Fruit fly (Drosophila melanogaster): ENCODE results near the gene CG15482.

The CG15482 gene

DNA sequence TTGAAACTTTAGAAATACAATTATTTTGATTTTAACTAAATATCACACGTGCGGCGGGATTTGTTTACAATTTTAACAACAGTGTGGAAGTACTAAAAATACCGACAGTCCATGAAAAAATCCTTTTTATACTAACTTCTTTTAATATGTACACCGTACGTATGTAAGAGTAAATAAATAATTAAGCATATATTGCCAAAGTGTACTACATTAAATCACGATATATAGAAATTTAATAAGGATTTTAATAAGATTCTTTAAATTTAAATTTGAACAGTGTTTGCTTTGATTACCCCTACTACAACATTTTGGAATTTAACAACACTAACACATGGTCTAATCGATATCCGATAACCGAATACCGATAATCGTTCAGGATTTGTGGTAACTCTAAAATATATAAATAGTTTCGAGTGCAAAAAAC lies 10.6 kb upstream of the CG15482 start, which contains the start of the genes Ski6 and CG16812 (continued):
- no peak for TF ChIP-seq grn (GFP tag; optimal IDR thresholded peaks at IDR 0.05)
- TF ChIP-seq knrl (GFP tag; IDR thresholded peaks at IDR 0.05; ENCODE audit: partially characterized antibody): no peak
- peak; percentile 42; the same call in 1 of the 3 replicates for TF ChIP-seq HLH4C (GFP tag; IDR thresholded peaks at IDR 0.05; ENCODE audit: partially characterized antibody)
- no peak for TF ChIP-seq Kr (GFP tag; optimal IDR thresholded peaks at IDR 0.05)
- peak; percentile 77 for TF ChIP-seq CG12155 (GFP tag; optimal IDR thresholded peaks at IDR 0.05)
- TF ChIP-seq crp (GFP tag; optimal IDR thresholded peaks at IDR 0.05): peak in 1 of 2 experiments; percentile 62
- peak; percentile 29 for TF ChIP-seq Elba2 (GFP tag; optimal IDR thresholded peaks at IDR 0.05)
- peak; percentile 93 for TF ChIP-seq wek (GFP tag; optimal IDR thresholded peaks at IDR 0.05)
- TF ChIP-seq Gug (GFP tag; IDR thresholded peaks at IDR 0.05): no peak
- peak; percentile 87 for TF ChIP-seq CG2712 (tag; optimal IDR thresholded peaks at IDR 0.05)
- peak; percentile 16; the same call in 1 of the 2 replicates for TF ChIP-seq amos (GFP tag; IDR thresholded peaks at IDR 0.05; ENCODE audit: partially characterized antibody)
- no peak for TF ChIP-seq CG17912 (GFP tag; optimal IDR thresholded peaks at IDR 0.05)
- peak; percentile 12 for TF ChIP-seq CG7786 (GFP tag; optimal IDR thresholded peaks at IDR 0.05)
- no peak for TF ChIP-seq ftz-f1 (GFP tag; optimal IDR thresholded peaks at IDR 0.05)
- peak; percentile 42; the same call in 2 of the 3 replicates for TF ChIP-seq CG14050 (GFP tag; IDR thresholded peaks at IDR 0.05)
- TF ChIP-seq Atf3 (GFP tag; optimal IDR thresholded peaks at IDR 0.05): no peak
- TF ChIP-seq CG32767 (GFP tag; IDR thresholded peaks at IDR 0.05): no peak
- TF ChIP-seq CG7839 (tag; optimal IDR thresholded peaks at IDR 0.05): no peak
- no peak for TF ChIP-seq CG8089 (GFP tag; optimal IDR thresholded peaks at IDR 0.05)
- no peak for TF ChIP-seq ap (GFP tag; IDR thresholded peaks at IDR 0.05)
- TF ChIP-seq NK7.1 (GFP tag; optimal IDR thresholded peaks at IDR 0.05): no peak
- no peak for TF ChIP-seq CG30431 (GFP tag; optimal IDR thresholded peaks at IDR 0.05)
- no peak for TF ChIP-seq CG18599 (GFP tag; optimal IDR thresholded peaks at IDR 0.05)
- peak; percentile 58; the same call in 2 of the 3 replicates for TF ChIP-seq tgo (GFP tag; IDR thresholded peaks at IDR 0.05)
- no peak for TF ChIP-seq Hr78 (GFP tag; optimal IDR thresholded peaks at IDR 0.05)
- no peak for TF ChIP-seq Hey (tag; optimal IDR thresholded peaks at IDR 0.05)
- peak; percentile 71; the same call in 2 of the 3 replicates for TF ChIP-seq zfh1 (GFP tag; IDR thresholded peaks at IDR 0.05)
- TF ChIP-seq lov (optimal IDR thresholded peaks at IDR 0.05): no peak
- TF ChIP-seq lov (GFP tag; IDR thresholded peaks at IDR 0.05): no peak
- TF ChIP-seq CG14667 (GFP tag; IDR thresholded peaks at IDR 0.05): no peak; the same call in 1 of the 2 replicates
- no peak for TF ChIP-seq CG9609 (GFP tag; optimal IDR thresholded peaks at IDR 0.05)
- peak; percentile 48 for TF ChIP-seq Meics (GFP tag; optimal IDR thresholded peaks at IDR 0.05)
- TF ChIP-seq sob (GFP tag; IDR thresholded peaks at IDR 0.05): no peak; the same call in 1 of the 2 replicates
- TF ChIP-seq cwo (GFP tag; optimal IDR thresholded peaks at IDR 0.05): no peak
- TF ChIP-seq CG1603 (tag; optimal IDR thresholded peaks at IDR 0.05): peak; percentile 44
- no peak for TF ChIP-seq sima (GFP tag; optimal IDR thresholded peaks at IDR 0.05)

DNA sequence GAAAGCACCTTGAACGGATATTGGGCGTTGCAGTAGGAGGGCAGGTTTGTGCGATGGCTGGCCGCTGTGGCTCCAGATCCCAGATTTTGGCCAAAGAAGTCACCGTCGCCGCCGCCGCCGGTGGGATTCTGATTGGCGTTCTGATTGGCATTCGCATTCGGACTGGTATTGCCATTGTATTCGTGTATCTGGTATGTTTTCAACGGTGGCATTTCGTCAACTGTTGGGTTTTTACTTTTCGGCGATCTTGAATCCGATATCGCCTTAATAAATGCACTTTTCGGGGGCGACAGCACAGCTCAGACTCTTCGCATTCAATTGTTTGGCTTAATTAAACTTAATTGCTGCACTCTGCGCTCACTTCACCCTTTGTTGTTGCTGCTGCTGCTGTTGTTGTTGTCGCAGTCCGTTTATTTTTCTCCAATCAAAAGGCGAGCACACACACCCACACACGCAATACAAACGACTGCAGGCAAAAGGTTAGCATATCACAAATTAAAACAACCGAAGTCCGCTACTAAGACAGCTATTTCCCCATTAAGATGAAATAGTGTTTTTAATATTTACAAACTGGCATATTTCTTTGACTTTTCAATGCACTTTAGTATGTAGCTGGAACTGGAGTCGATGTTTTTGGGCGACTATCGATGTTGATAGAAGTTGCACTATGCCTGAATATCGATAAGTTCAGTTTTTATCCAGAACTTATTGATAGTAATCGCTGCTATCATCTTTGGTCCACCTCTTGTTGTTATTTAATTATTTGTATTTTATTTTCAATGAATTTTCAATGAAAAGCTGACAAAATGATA lies 7.9 kb upstream of the CG15482 start, which contains the start of the genes CG9426 and mRF1:
CG9426 (minus strand) TSS at position 643 of the 812 bp plus-strand sequence.
mRF1 (plus strand) TSS at position 699 of the 812 bp plus-strand sequence.
- TF ChIP-seq pita (GFP tag; optimal IDR thresholded peaks at IDR 0.05) (no peak), Ets65A (GFP tag) (no peak), Dll (GFP tag; IDR thresholded peaks at IDR 0.05; ENCODE audit: partially characterized antibody) (peak; percentile 94), so (GFP tag; IDR thresholded peaks at IDR 0.05) (no peak), btn (GFP tag; optimal IDR thresholded peaks at IDR 0.05) (no peak), CG1529 (GFP tag; optimal IDR thresholded peaks at IDR 0.05) (no peak), bsh (GFP tag; optimal IDR thresholded peaks at IDR 0.05) (no peak), tup (GFP tag; optimal IDR thresholded peaks at IDR 0.05) (no peak), CG5180 (GFP tag; optimal IDR thresholded peaks at IDR 0.05) (no peak), CG1832 (GFP tag; optimal IDR thresholded peaks at IDR 0.05) (no peak), Eip74EF (GFP tag; optimal IDR thresholded peaks at IDR 0.05) (no peak), ase (GFP tag; IDR thresholded peaks at IDR 0.05) (no peak), ap (GFP tag; IDR thresholded peaks at IDR 0.05) (no peak), CG2199 (GFP tag; IDR thresholded peaks at IDR 0.05) (no peak), CG13775 (GFP tag; optimal IDR thresholded peaks at IDR 0.05) (no peak)

Measured in whole organism, embryonic.